Comparison of ENCODE assay signal across 1 fruit fly cellular context in the genomic region with DNA sequence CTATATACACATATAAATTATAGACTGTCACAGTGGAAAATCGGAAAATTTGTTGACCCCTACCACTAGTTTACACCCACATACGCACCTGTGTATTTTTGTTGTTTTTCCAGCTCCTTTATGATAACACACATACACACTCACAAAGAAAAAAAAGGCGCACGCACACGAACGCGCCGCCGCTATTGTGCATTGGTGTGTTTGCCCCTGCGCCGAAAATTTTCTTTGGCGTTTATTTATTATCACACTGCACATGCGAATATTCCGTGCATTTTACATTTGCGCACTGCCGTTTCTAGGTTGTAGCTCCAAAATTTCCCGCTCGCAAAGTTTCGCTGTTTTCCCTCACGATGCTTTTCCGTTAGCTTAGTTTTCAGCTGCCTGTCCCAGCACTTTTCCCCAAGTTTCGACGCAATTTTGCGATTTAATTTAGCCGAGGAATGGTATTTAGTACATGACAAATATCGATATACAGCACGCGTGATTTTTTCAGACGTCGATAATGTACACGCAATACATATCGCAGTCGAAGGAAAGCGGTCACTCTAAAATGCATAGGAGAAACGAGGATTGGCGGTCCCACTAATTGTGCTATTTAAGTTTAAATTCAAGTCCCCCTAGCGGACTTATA.
TF ChIP-seq lines count a peak whose summit lies in the region.

A gene (plus strand): TSS at position 607 of the 631 bp plus-strand sequence.
A gene (minus strand): TSS at position 622 of the 631 bp plus-strand sequence.

TF ChIP-seq in whole organism, embryonic, 481 proteins besides CTCF, POLR2A, EP300 and RAD21 (continued from another document):
- no peak for TF ChIP-seq Bteb2 (GFP tag; optimal IDR thresholded peaks at IDR 0.05; lab: Kevin White, UChicago)
- no peak for TF ChIP-seq NFAT (GFP tag; IDR thresholded peaks at IDR 0.05; lab: Robert Waterston, UW)
- no peak for TF ChIP-seq CG14965 (GFP tag; optimal IDR thresholded peaks at IDR 0.05; lab: Kevin White, UChicago; ENCODE audit: borderline replicate concordance)
- TF ChIP-seq Jarid2 (GFP tag; optimal IDR thresholded peaks at IDR 0.05; lab: Kevin White, UChicago), result no peak
- TF ChIP-seq Ptx1 (GFP tag; IDR thresholded peaks at IDR 0.05; lab: Robert Waterston, UW), result no peak
- TF ChIP-seq CG2199 (GFP tag; IDR thresholded peaks at IDR 0.05; lab: Robert Waterston, UW), result peak; percentile 52; the same call in 1 of the 3 replicates
- no peak for TF ChIP-seq Ssrp (tag; optimal IDR thresholded peaks at IDR 0.05; lab: Kevin White, UChicago)
- TF ChIP-seq CG8765 (GFP tag; IDR thresholded peaks at IDR 0.05; lab: Robert Waterston, UW), result no peak
- peak; percentile 97 for TF ChIP-seq CG13287 (GFP tag; IDR thresholded peaks at IDR 0.05; lab: Robert Waterston, UW; ENCODE audit: partially characterized antibody)
- no peak for TF ChIP-seq CG10565 (GFP tag; optimal IDR thresholded peaks at IDR 0.05; lab: Kevin White, UChicago)
- no peak for TF ChIP-seq CG17385 (GFP tag; optimal IDR thresholded peaks at IDR 0.05; lab: Kevin White, UChicago)
- TF ChIP-seq CG31441 (GFP tag; IDR thresholded peaks at IDR 0.05; lab: Robert Waterston, UW), result no peak
- no peak for TF ChIP-seq CG11560 (tag; IDR thresholded peaks at IDR 0.05; lab: Robert Waterston, UW)
- TF ChIP-seq grn (GFP tag; optimal IDR thresholded peaks at IDR 0.05; lab: Kevin White, UChicago), result no peak
- no peak for TF ChIP-seq cato (GFP tag; optimal IDR thresholded peaks at IDR 0.05; lab: Kevin White, UChicago; ENCODE audit: borderline replicate concordance)
- no peak for TF ChIP-seq lmd (GFP tag; IDR thresholded peaks at IDR 0.05; lab: Robert Waterston, UW)
- TF ChIP-seq jing (GFP tag; optimal IDR thresholded peaks at IDR 0.05; lab: Kevin White, UChicago), result no peak
- no peak for TF ChIP-seq tup (GFP tag; optimal IDR thresholded peaks at IDR 0.05; lab: Kevin White, UChicago)
- TF ChIP-seq eve (GFP tag; optimal IDR thresholded peaks at IDR 0.05; lab: Kevin White, UChicago), result no peak
- TF ChIP-seq CG16815 (GFP tag; optimal IDR thresholded peaks at IDR 0.05; lab: Kevin White, UChicago), result no peak
- no peak for TF ChIP-seq zfh1 (GFP tag; IDR thresholded peaks at IDR 0.05; lab: Robert Waterston, UW)
- TF ChIP-seq vvl (GFP tag; IDR thresholded peaks at IDR 0.05; lab: Robert Waterston, UW), result no peak; the same call in 1 of the 2 replicates
- peak; percentile 63 for TF ChIP-seq Sin3A (optimal IDR thresholded peaks at IDR 0.05; lab: Kevin White, UChicago)
- no peak for TF ChIP-seq jumu (GFP tag; optimal IDR thresholded peaks at IDR 0.05; lab: Kevin White, UChicago)
- TF ChIP-seq CG14014 (GFP tag; IDR thresholded peaks at IDR 0.05; lab: Robert Waterston, UW), result no peak
- TF ChIP-seq fd102C (GFP tag; optimal IDR thresholded peaks at IDR 0.05; lab: Kevin White, UChicago), result no peak
- TF ChIP-seq CG17328 (GFP tag; IDR thresholded peaks at IDR 0.05; lab: Robert Waterston, UW), result no peak
- TF ChIP-seq prd (optimal IDR thresholded peaks at IDR 0.05; lab: Kevin White, UChicago), result no peak
- no peak for TF ChIP-seq prd (GFP tag; IDR thresholded peaks at IDR 0.05; lab: Robert Waterston, UW)
- TF ChIP-seq CG12071 (GFP tag; optimal IDR thresholded peaks at IDR 0.05; lab: Kevin White, UChicago), result no peak
- peak; percentile 54 for TF ChIP-seq Xbp1 (GFP tag; optimal IDR thresholded peaks at IDR 0.05; lab: Kevin White, UChicago)
- no peak for TF ChIP-seq Side (GFP tag; optimal IDR thresholded peaks at IDR 0.05; lab: Kevin White, UChicago)
- no peak for TF ChIP-seq Dek (tag; optimal IDR thresholded peaks at IDR 0.05; lab: Kevin White, UChicago)
- TF ChIP-seq CG8388 (GFP tag; optimal IDR thresholded peaks at IDR 0.05; lab: Kevin White, UChicago), result no peak
- TF ChIP-seq CG16863 (GFP tag; optimal IDR thresholded peaks at IDR 0.05; lab: Kevin White, UChicago), result no peak
- peak; percentile 70 for TF ChIP-seq CG12659 (GFP tag; optimal IDR thresholded peaks at IDR 0.05; lab: Kevin White, UChicago)
- no peak for TF ChIP-seq sens-2 (GFP tag; IDR thresholded peaks at IDR 0.05; lab: Robert Waterston, UW)
- no peak for TF ChIP-seq Atf3 (GFP tag; optimal IDR thresholded peaks at IDR 0.05; lab: Kevin White, UChicago)
- no peak for TF ChIP-seq Hand (GFP tag; optimal IDR thresholded peaks at IDR 0.05; lab: Kevin White, UChicago)
- no peak for TF ChIP-seq Hr51 (GFP tag; optimal IDR thresholded peaks at IDR 0.05; lab: Kevin White, UChicago)
- peak; percentile 22 for TF ChIP-seq gro (GFP tag; optimal IDR thresholded peaks at IDR 0.05; lab: Kevin White, UChicago)
- TF ChIP-seq CG8478 (optimal IDR thresholded peaks at IDR 0.05; lab: Kevin White, UChicago), result no peak
- TF ChIP-seq Six4 (GFP tag; optimal IDR thresholded peaks at IDR 0.05; lab: Kevin White, UChicago), result no peak
- no peak for TF ChIP-seq CG17361 (GFP tag; IDR thresholded peaks at IDR 0.05; lab: Robert Waterston, UW)
- no peak for TF ChIP-seq Drgx (GFP tag; IDR thresholded peaks at IDR 0.05; lab: Robert Waterston, UW)
- TF ChIP-seq Pdp1 (GFP tag; optimal IDR thresholded peaks at IDR 0.05; lab: Kevin White, UChicago), result peak in 1 of 2 experiments; percentile 61
- TF ChIP-seq maf-S (GFP tag; optimal IDR thresholded peaks at IDR 0.05; lab: Kevin White, UChicago), result no peak
- no peak for TF ChIP-seq H2.0 (GFP tag; IDR thresholded peaks at IDR 0.05; lab: Robert Waterston, UW)
- no peak for TF ChIP-seq CG4424 (GFP tag; optimal IDR thresholded peaks at IDR 0.05; lab: Kevin White, UChicago)
- TF ChIP-seq CG15073 (GFP tag; optimal IDR thresholded peaks at IDR 0.05; lab: Kevin White, UChicago), result no peak
- TF ChIP-seq CG15479 (GFP tag; optimal IDR thresholded peaks at IDR 0.05; lab: Kevin White, UChicago), result peak; percentile 65
- no peak for TF ChIP-seq CG18476 (GFP tag; optimal IDR thresholded peaks at IDR 0.05; lab: Kevin White, UChicago)
- no peak for TF ChIP-seq Eip74EF (GFP tag; optimal IDR thresholded peaks at IDR 0.05; lab: Kevin White, UChicago)
- no peak for TF ChIP-seq ftz-f1 (GFP tag; optimal IDR thresholded peaks at IDR 0.05; lab: Kevin White, UChicago)
- no peak for TF ChIP-seq CG7357 (GFP tag; IDR thresholded peaks at IDR 0.05; lab: Robert Waterston, UW)
- TF ChIP-seq Hmx (GFP tag; optimal IDR thresholded peaks at IDR 0.05; lab: Kevin White, UChicago), result no peak
- no peak for TF ChIP-seq fd3F (GFP tag; optimal IDR thresholded peaks at IDR 0.05; lab: Kevin White, UChicago)
- TF ChIP-seq CG1529 (GFP tag; optimal IDR thresholded peaks at IDR 0.05; lab: Kevin White, UChicago), result no peak
- TF ChIP-seq row (GFP tag; IDR thresholded peaks at IDR 0.05; lab: Robert Waterston, UW), result peak; percentile 52; the same call in 2 of the 3 replicates
- TF ChIP-seq Aef1 (GFP tag; IDR thresholded peaks at IDR 0.05; lab: Robert Waterston, UW), result no peak
- TF ChIP-seq CG14667 (GFP tag; IDR thresholded peaks at IDR 0.05; lab: Robert Waterston, UW), result no peak
- no peak; the same call in 1 of the 2 replicates for TF ChIP-seq CG3847 (GFP tag; IDR thresholded peaks at IDR 0.05; lab: Robert Waterston, UW)
- TF ChIP-seq CG9609 (GFP tag; optimal IDR thresholded peaks at IDR 0.05; lab: Kevin White, UChicago), result no peak
- TF ChIP-seq CG17829 (tag; optimal IDR thresholded peaks at IDR 0.05; lab: Kevin White, UChicago), result peak; percentile 28
- TF ChIP-seq CG33557 (GFP tag; optimal IDR thresholded peaks at IDR 0.05; lab: Kevin White, UChicago), result no peak
- TF ChIP-seq stc (GFP tag; IDR thresholded peaks at IDR 0.05; lab: Robert Waterston, UW), result no peak
- TF ChIP-seq CG43689 (GFP tag; IDR thresholded peaks at IDR 0.05; lab: Robert Waterston, UW), result no peak
- TF ChIP-seq ci (GFP tag; IDR thresholded peaks at IDR 0.05; lab: Robert Waterston, UW), result no peak
- no peak for TF ChIP-seq CG12219 (GFP tag; optimal IDR thresholded peaks at IDR 0.05; lab: Kevin White, UChicago)
- no peak for TF ChIP-seq H15 (GFP tag; IDR thresholded peaks at IDR 0.05; lab: Robert Waterston, UW)
- TF ChIP-seq sr (GFP tag; IDR thresholded peaks at IDR 0.05; lab: Robert Waterston, UW), result no peak
- TF ChIP-seq CG8281 (tag; optimal IDR thresholded peaks at IDR 0.05; lab: Kevin White, UChicago), result no peak
- no peak for TF ChIP-seq Asciz (GFP tag; optimal IDR thresholded peaks at IDR 0.05; lab: Kevin White, UChicago)
- TF ChIP-seq vfl (GFP tag; optimal IDR thresholded peaks at IDR 0.05; lab: Kevin White, UChicago), result no peak
- no peak for TF ChIP-seq twi (tag; optimal IDR thresholded peaks at IDR 0.05; lab: Kevin White, UChicago)
- peak; percentile 95 for TF ChIP-seq CG7963 (GFP tag; IDR thresholded peaks at IDR 0.05; lab: Robert Waterston, UW; ENCODE audit: partially characterized antibody)
- TF ChIP-seq CG6854 (GFP tag; optimal IDR thresholded peaks at IDR 0.05; lab: Kevin White, UChicago), result no peak
- TF ChIP-seq Scr (GFP tag; IDR thresholded peaks at IDR 0.05; lab: Robert Waterston, UW; ENCODE audit: partially characterized antibody), result peak; percentile 93
- peak; percentile 79 for TF ChIP-seq Ets97D (GFP tag; optimal IDR thresholded peaks at IDR 0.05; lab: Kevin White, UChicago)
- TF ChIP-seq CG15011 (GFP tag; optimal IDR thresholded peaks at IDR 0.05; lab: Kevin White, UChicago), result no peak
- TF ChIP-seq Dip3 (GFP tag; optimal IDR thresholded peaks at IDR 0.05; lab: Kevin White, UChicago), result no peak
- no peak for TF ChIP-seq tgo (GFP tag; IDR thresholded peaks at IDR 0.05; lab: Robert Waterston, UW)
- TF ChIP-seq CG15601 (tag; optimal IDR thresholded peaks at IDR 0.05; lab: Kevin White, UChicago), result no peak
- TF ChIP-seq corto (GFP tag; optimal IDR thresholded peaks at IDR 0.05; lab: Kevin White, UChicago), result no peak
- peak; percentile 58 for TF ChIP-seq MESR4 (GFP tag; optimal IDR thresholded peaks at IDR 0.05; lab: Kevin White, UChicago)
